Worm (Caenorhabditis elegans): ENCODE measurements around the gene cct-8.

The cct-8 gene

DNA sequence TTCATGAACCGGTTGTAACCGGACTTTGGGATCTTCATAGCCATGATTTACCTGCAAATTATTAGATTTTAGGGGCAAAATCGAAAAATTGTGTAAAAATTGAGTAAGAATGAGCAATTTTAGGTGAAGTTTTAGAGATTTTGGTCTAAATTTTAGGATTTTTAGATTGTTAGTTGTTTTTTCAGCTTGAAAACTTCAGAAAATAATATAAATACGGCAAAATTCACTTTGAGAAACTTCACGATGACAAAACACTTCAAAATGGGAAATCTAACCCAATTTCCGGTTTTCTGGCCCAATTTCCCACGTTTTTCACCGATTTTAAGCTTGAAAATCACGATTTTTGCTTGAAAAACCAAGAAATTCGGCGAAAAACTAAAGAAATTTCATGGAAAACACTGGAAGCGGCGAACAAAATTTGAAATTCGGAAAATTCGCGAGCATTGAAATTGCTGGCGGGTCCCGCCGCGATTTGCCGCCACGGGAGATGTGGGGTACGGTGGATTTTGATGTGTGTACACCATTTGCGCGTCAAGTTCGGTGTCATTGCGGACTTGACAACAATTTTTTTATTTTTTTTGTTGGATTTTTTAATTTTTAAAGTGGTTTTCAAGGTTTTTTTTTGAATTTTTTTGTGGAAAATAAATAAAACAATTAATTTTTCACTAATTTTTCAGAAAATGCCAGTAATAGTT, at the start of gene cct-8, which contains the start of gene Y55F3AR.2:
Gene cct-8, minus strand, starts transcription at position 51 of the 695 bp plus-strand sequence.
Gene Y55F3AR.2, plus strand, starts transcription at position 672 of the 695 bp plus-strand sequence.
- TF ChIP-seq F10E7.11 (tag; optimal IDR thresholded peaks at IDR 0.05) (peak; percentile 94), snpc-1.1 (tag; optimal IDR thresholded peaks at IDR 0.05; ENCODE audit: insufficient read depth) (peak; percentile 71), cebp-2 (GFP tag; IDR thresholded peaks at IDR 0.05) (peak; percentile 96), hmg-1.2 (GFP tag; IDR thresholded peaks at IDR 0.05) (peak; percentile 91), attf-6 (GFP tag; IDR thresholded peaks at IDR 0.05) (peak; percentile 91), hlh-26 (GFP tag; conservative IDR thresholded peaks at IDR 0.05) (no peak), ztf-18 (tag; optimal IDR thresholded peaks at IDR 0.05) (peak; percentile 61), madf-6 (GFP tag; IDR thresholded peaks at IDR 0.05) (peak; percentile 98), xnd-1 (tag; optimal IDR thresholded peaks at IDR 0.05) (peak; percentile 78), hlh-12 (tag; optimal IDR thresholded peaks at IDR 0.05) (no peak), Y79H2A.3 (GFP tag; conservative IDR thresholded peaks at IDR 0.05) (peak; percentile 82), ceh-40 (GFP tag; IDR thresholded peaks at IDR 0.05) (peak; percentile 67; the same call in 1 of the 2 replicates), hrde-1 (tag; optimal IDR thresholded peaks at IDR 0.05; ENCODE audit: borderline replicate concordance) (peak; percentile 88), lin-54 (GFP tag; optimal IDR thresholded peaks at IDR 0.05) (peak; percentile 99), cebp-1 (GFP tag; IDR thresholded peaks at IDR 0.05) (peak; percentile 91), cebp-1 (tag; optimal IDR thresholded peaks at IDR 0.05) (peak; percentile 97), rpc-1 (optimal IDR thresholded peaks at IDR 0.05) (peak; percentile 44), rpc-1 (tag; optimal IDR thresholded peaks at IDR 0.05) (peak; percentile 2), hsf-1 (GFP tag; IDR thresholded peaks at IDR 0.05) (peak; percentile 98), madf-3 (GFP tag; IDR thresholded peaks at IDR 0.05) (peak; percentile 97), Y95B8A.8 (GFP tag; IDR thresholded peaks at IDR 0.05) (peak; percentile 97), ama-1 (optimal IDR thresholded peaks at IDR 0.05) (no peak), ama-1 (GFP tag; optimal IDR thresholded peaks at IDR 0.05) (peak in 1 of 2 experiments; percentile 44), egrh-3 (GFP tag; IDR thresholded peaks at IDR 0.05) (peak; percentile 47; the same call in 1 of the 2 replicates), F33H1.4 (GFP tag; IDR thresholded peaks at IDR 0.05) (peak; percentile 100), egl-18 (GFP tag; IDR thresholded peaks at IDR 0.05) (peak; percentile 86; the same call in 1 of the 2 replicates), F52B5.7 (tag; optimal IDR thresholded peaks at IDR 0.05) (peak; percentile 92), let-607 (tag; optimal IDR thresholded peaks at IDR 0.05) (peak; percentile 88 to 94), C17E4.6 (GFP tag; IDR thresholded peaks at IDR 0.05) (peak; percentile 97), unc-62 (GFP tag; optimal IDR thresholded peaks at IDR 0.05) (no peak), T26A5.8 (tag; optimal IDR thresholded peaks at IDR 0.05) (peak; percentile 82), ztf-25 (GFP tag; IDR thresholded peaks at IDR 0.05) (peak; percentile 71; the same call in 1 of the 2 replicates), madf-10 (tag; optimal IDR thresholded peaks at IDR 0.05) (peak; percentile 89), F57A8.1 (GFP tag; optimal IDR thresholded peaks at IDR 0.05) (no peak), pha-4 (tag; optimal IDR thresholded peaks at IDR 0.05) (peak; percentile 88), unc-130 (GFP tag; optimal IDR thresholded peaks at IDR 0.05) (peak; percentile 71), him-1 (tag; optimal IDR thresholded peaks at IDR 0.05) (peak; percentile 66), aptf-2 (GFP tag; conservative IDR thresholded peaks at IDR 0.05) (peak; percentile 71), F49E8.2 (tag; optimal IDR thresholded peaks at IDR 0.05; ENCODE audit: insufficient read depth) (peak; percentile 95), ztf-28 (GFP tag; IDR thresholded peaks at IDR 0.05) (peak; percentile 92), nhr-90 (tag; optimal IDR thresholded peaks at IDR 0.05) (peak; percentile 49), atf-7 (tag; optimal IDR thresholded peaks at IDR 0.05) (peak; percentile 96), dpff-1 (tag; optimal IDR thresholded peaks at IDR 0.05) (peak; percentile 77), nfya-1 (tag; optimal IDR thresholded peaks at IDR 0.05; ENCODE audit: borderline replicate concordance, insufficient read depth) (no peak), lsy-27 (tag; optimal IDR thresholded peaks at IDR 0.05; ENCODE audit: borderline replicate concordance, insufficient read depth) (peak; percentile 80), lsl-1 (GFP tag; optimal IDR thresholded peaks at IDR 0.05) (peak; percentile 100), ceh-100 (GFP tag; IDR thresholded peaks at IDR 0.05) (peak; percentile 91)

Data from whole organism, young adult.